Worm (Caenorhabditis elegans) whole organism, early embryonic: ENCODE measurements around the gene C17A2.7.

Source experiments
- B0310.2 ChIP-seq: sonication (generic microtip); optimal IDR thresholded peaks from 2 replicates; lab custom pipeline; 2016; ENCODE audit warnings: mild to moderate bottlenecking, missing genetic modification characterization, missing compliant biosample characterization
- F13C5.2 ChIP-seq: sonication (generic microtip); optimal IDR thresholded peaks from 2 replicates; lab custom pipeline; 2017; ENCODE audit warnings: mild to moderate bottlenecking, missing genetic modification characterization, inconsistent platforms, missing compliant biosample characterization
- aly-1 ChIP-seq: sonication (generic microtip); optimal IDR thresholded peaks from 2 replicates; lab custom pipeline; 2016; ENCODE audit warnings: missing genetic modification characterization, missing compliant biosample characterization
- ama-1 ChIP-seq: fragments of 150-350 bp; optimal IDR thresholded peaks from 2 replicates; lab custom pipeline; 2014
- ceh-13 ChIP-seq: fragments of 200-800 bp; sonication (Bioruptor generic); optimal IDR thresholded peaks from 2 replicates; lab custom pipeline; 2018; ENCODE audit warnings: mild to moderate bottlenecking, missing genetic modification characterization, missing compliant biosample characterization
- ceh-36 ChIP-seq: sonication (generic microtip); optimal IDR thresholded peaks from 2 replicates; lab custom pipeline; 2016; ENCODE audit warnings: missing genetic modification characterization, inconsistent platforms, missing compliant biosample characterization
- ets-7 ChIP-seq: sonication (generic microtip); optimal IDR thresholded peaks from 2 replicates; lab custom pipeline; 2016; ENCODE audit warnings: missing genotype, missing genetic modification characterization, missing compliant biosample characterization
- flt-1 ChIP-seq: fragments of 200-800 bp; sonication (Bioruptor generic); IDR thresholded peaks from 2 replicates; pipeline ENCODE4 v1.3.6; 2022; ENCODE audit warnings: missing genetic modification characterization, missing compliant biosample characterization
- hmbx-1 ChIP-seq: sonication (generic microtip); optimal IDR thresholded peaks from 2 replicates; lab custom pipeline; 2016; ENCODE audit warnings: mild to moderate bottlenecking, missing genetic modification characterization, missing compliant biosample characterization
- hmg-4 ChIP-seq: fragments of 200-800 bp; sonication (Bioruptor generic); optimal IDR thresholded peaks from 2 replicates; lab custom pipeline; 2018; ENCODE audit warnings: mild to moderate bottlenecking, missing genetic modification characterization, missing compliant biosample characterization
- hnd-1 ChIP-seq: sonication (generic microtip); optimal IDR thresholded peaks from 2 replicates; lab custom pipeline; 2016; ENCODE audit warnings: missing genetic modification characterization, missing compliant biosample characterization
- pes-1 ChIP-seq: fragments of 200-800 bp; sonication (Bioruptor generic); IDR thresholded peaks from 2 replicates; pipeline ENCODE4 v1.3.6; 2022; ENCODE audit warnings: missing genetic modification reagents, missing genetic modification characterization, missing compliant biosample characterization
- scrt-1 ChIP-seq: fragments of 200-800 bp; sonication (Bioruptor generic); IDR thresholded peaks from 2 replicates; pipeline ENCODE4 v1.3.6; 2022; ENCODE audit warnings: missing genetic modification characterization, missing compliant biosample characterization
- sea-1 ChIP-seq: fragments of 200-800 bp; sonication (Bioruptor generic); conservative IDR thresholded peaks from 2 replicates; pipeline ENCODE4 v1.3.6; 2022; ENCODE audit warnings: missing genetic modification characterization, missing compliant biosample characterization
- tbx-11 ChIP-seq: fragments of 200-800 bp; sonication (Bioruptor generic); IDR thresholded peaks from 2 replicates; pipeline ENCODE4 v1.3.6; 2022; ENCODE audit warnings: missing genetic modification characterization, missing compliant biosample characterization
- tbx-37 ChIP-seq: fragments of 200-800 bp; sonication (Bioruptor generic); conservative IDR thresholded peaks from 2 replicates; pipeline ENCODE4 v1.3.6; 2022; ENCODE audit warnings: missing genetic modification reagents, missing genetic modification characterization, missing compliant biosample characterization
- tra-4 ChIP-seq: sonication (generic microtip); optimal IDR thresholded peaks from 2 replicates; lab custom pipeline; 2017; ENCODE audit warnings: missing genetic modification characterization, missing compliant biosample characterization

The C17A2.7 gene

ce11 chrII:3864652-3865051, 21.4 kb upstream of the C17A2.7 start, which contains the start of gene nhr-261:
TSS of gene nhr-261 (minus strand) at chrII:3864752.
- TF ChIP-seq aly-1 (tag; lab: Kevin White, UChicago) (no peak), ets-7 (tag; lab: Kevin White, UChicago) (no peak), hnd-1 (tag; lab: Kevin White, UChicago) (no peak), tra-4 (no peak), B0310.2 (no peak), hmbx-1 (tag; lab: Kevin White, UChicago) (no peak), sea-1 (GFP tag; lab: Robert Waterston, UW) (no peak)

ce11 chrII:3862053-3862452, 18.8 kb upstream of the C17A2.7 start:
- TF ChIP-seq aly-1 (tag; lab: Kevin White, UChicago): no peak
- no peak for TF ChIP-seq ceh-13 (GFP tag; lab: Kevin White, UChicago)
- no peak for TF ChIP-seq flt-1 (GFP tag; lab: Robert Waterston, UW)
- no peak for TF ChIP-seq scrt-1 (GFP tag; lab: Robert Waterston, UW)
- no peak for TF ChIP-seq tbx-37 (GFP tag; lab: Robert Waterston, UW)
- TF ChIP-seq hmbx-1 (tag; lab: Kevin White, UChicago): no peak
- TF ChIP-seq hnd-1 (tag; lab: Kevin White, UChicago): no peak
- no peak for TF ChIP-seq hmg-4
- TF ChIP-seq B0310.2: no peak
- no peak for TF ChIP-seq sea-1 (GFP tag; lab: Robert Waterston, UW)
- TF ChIP-seq tra-4: no peak

DNA sequence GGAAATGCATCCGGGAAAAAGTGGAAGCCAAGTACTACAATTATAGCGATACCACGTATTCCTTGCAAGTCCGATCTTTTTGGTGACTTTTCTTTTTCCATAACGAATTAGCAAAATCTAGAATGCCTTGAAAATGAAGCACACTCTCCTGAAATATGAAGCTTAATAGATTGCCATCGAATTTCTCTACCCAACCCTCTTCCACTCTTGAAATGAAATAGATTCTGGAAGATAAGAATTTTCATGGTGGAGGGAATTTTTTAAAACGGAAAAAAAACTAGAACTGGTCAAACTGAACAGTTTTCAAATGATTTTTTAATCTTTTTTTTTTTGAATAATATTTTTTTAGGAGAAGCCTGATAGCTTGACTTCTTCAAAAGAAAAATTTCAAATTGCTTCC, 17.6 kb upstream of the C17A2.7 start, which contains the start of gene oac-11:
Gene oac-11, minus strand, starts transcription at position 101 of the 400 bp plus-strand sequence.
- TF ChIP-seq hmg-4 (no peak), pes-1 (GFP tag; lab: Robert Waterston, UW) (no peak), ceh-13 (GFP tag; lab: Kevin White, UChicago) (no peak), tra-4 (no peak), F13C5.2 (tag; lab: Kevin White, UChicago) (no peak), hnd-1 (tag; lab: Kevin White, UChicago) (no peak), aly-1 (tag; lab: Kevin White, UChicago) (no peak), ama-1 (no peak), tbx-11 (GFP tag; lab: Robert Waterston, UW) (no peak), tbx-37 (GFP tag; lab: Robert Waterston, UW) (no peak), flt-1 (GFP tag; lab: Robert Waterston, UW) (no peak)

DNA sequence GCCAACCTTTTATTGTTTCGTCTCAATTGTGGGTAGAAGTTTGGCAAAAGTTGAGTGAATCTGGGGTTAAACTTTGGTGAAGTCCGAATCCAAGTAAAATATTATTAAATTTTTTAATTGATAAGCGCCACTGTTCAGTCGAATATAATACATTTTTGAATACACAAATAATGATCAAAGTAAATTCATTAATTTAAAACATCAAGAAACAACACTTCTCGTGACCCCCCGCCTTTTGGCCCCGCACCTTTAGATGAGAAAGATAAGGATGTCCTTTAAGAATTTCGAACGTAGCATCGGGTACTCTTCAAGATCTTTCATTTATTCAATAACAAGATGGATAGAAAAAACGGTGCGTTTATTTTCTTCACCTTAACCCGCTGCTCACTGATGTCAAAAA, 9.4 kb upstream of the C17A2.7 start, which contains the start of gene nhr-257:
Gene nhr-257, plus strand, starts transcription at position 301 of the 400 bp plus-strand sequence.
- TF ChIP-seq pes-1 (GFP tag; lab: Robert Waterston, UW): no peak
- no peak for TF ChIP-seq tra-4
- TF ChIP-seq ceh-13 (GFP tag; lab: Kevin White, UChicago): no peak
- no peak for TF ChIP-seq ama-1
- no peak for TF ChIP-seq scrt-1 (GFP tag; lab: Robert Waterston, UW)
- TF ChIP-seq sea-1 (GFP tag; lab: Robert Waterston, UW): no peak
- no peak for TF ChIP-seq hnd-1 (tag; lab: Kevin White, UChicago)
- no peak for TF ChIP-seq B0310.2
- no peak for TF ChIP-seq tbx-11 (GFP tag; lab: Robert Waterston, UW)
- no peak for TF ChIP-seq tbx-37 (GFP tag; lab: Robert Waterston, UW)
- TF ChIP-seq flt-1 (GFP tag; lab: Robert Waterston, UW): no peak
- TF ChIP-seq F13C5.2 (tag; lab: Kevin White, UChicago): no peak
- TF ChIP-seq ets-7 (tag; lab: Kevin White, UChicago): no peak
- TF ChIP-seq hmbx-1 (tag; lab: Kevin White, UChicago): no peak
- no peak for TF ChIP-seq aly-1 (tag; lab: Kevin White, UChicago)
- TF ChIP-seq ceh-36 (tag; lab: Kevin White, UChicago): no peak
- no peak for TF ChIP-seq hmg-4

DNA sequence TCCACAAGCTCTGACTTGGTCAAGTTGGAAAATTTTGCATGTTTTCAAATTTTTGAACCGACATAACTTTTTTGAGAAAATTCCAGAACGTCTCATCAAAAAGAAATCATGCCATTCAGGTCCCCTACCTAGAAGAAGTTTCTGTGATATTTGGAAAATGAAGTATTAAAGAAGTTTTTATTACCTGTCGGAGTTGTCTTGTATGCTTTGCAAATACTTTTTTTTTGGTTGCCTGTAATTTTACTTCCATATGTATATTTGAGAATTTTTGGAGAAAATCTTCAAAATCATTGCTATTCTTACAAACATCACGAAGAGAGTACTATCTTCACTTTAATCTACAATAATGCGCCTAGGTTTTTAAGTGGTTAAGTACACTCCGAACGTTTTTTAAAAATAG, 7.5 kb upstream of the C17A2.7 start, which contains the start of gene nhr-72:
Gene nhr-72, minus strand, starts transcription at position 101 of the 400 bp plus-strand sequence.
- TF ChIP-seq pes-1 (GFP tag; lab: Robert Waterston, UW) (no peak), tbx-11 (GFP tag; lab: Robert Waterston, UW) (no peak), F13C5.2 (tag; lab: Kevin White, UChicago) (no peak), scrt-1 (GFP tag; lab: Robert Waterston, UW) (no peak), ceh-36 (tag; lab: Kevin White, UChicago) (no peak), hmg-4 (no peak), ceh-13 (GFP tag; lab: Kevin White, UChicago) (no peak), tbx-37 (GFP tag; lab: Robert Waterston, UW) (no peak), sea-1 (GFP tag; lab: Robert Waterston, UW) (no peak), flt-1 (GFP tag; lab: Robert Waterston, UW) (no peak), ets-7 (tag; lab: Kevin White, UChicago) (no peak), hnd-1 (tag; lab: Kevin White, UChicago) (no peak), B0310.2 (no peak), hmbx-1 (tag; lab: Kevin White, UChicago) (no peak), ama-1 (no peak), tra-4 (no peak), aly-1 (tag; lab: Kevin White, UChicago) (no peak)

ce11 chrII:3846028-3846427, 2.8 kb upstream of the C17A2.7 start, which contains the start of gene C17A2.2:
TSS of gene C17A2.2 (plus strand) at chrII:3846328.
- TF ChIP-seq flt-1 (GFP tag; lab: Robert Waterston, UW): no peak
- TF ChIP-seq tra-4: no peak
- no peak for TF ChIP-seq ceh-36 (tag; lab: Kevin White, UChicago)

- TF ChIP-seq ama-1 (no peak), tra-4 (no peak), tbx-11 (GFP tag; lab: Robert Waterston, UW) (no peak), hnd-1 (tag; lab: Kevin White, UChicago) (no peak), flt-1 (GFP tag; lab: Robert Waterston, UW) (no peak), ets-7 (tag; lab: Kevin White, UChicago) (no peak), scrt-1 (GFP tag; lab: Robert Waterston, UW) (no peak), hmbx-1 (tag; lab: Kevin White, UChicago) (no peak), B0310.2 (no peak), tbx-37 (GFP tag; lab: Robert Waterston, UW) (no peak), aly-1 (tag; lab: Kevin White, UChicago) (no peak), pes-1 (GFP tag; lab: Robert Waterston, UW) (no peak), sea-1 (GFP tag; lab: Robert Waterston, UW) (no peak), ceh-13 (GFP tag; lab: Kevin White, UChicago) (no peak), ceh-36 (tag; lab: Kevin White, UChicago) (no peak), F13C5.2 (tag; lab: Kevin White, UChicago) (no peak), hmg-4 (no peak)
Observed at ce11 chrII:3839562-3839961, 3.6 kb downstream of the C17A2.7 start, which contains the start of gene C17A2.4. TSS of gene C17A2.4 (plus strand) at chrII:3839862.
